Worm (Caenorhabditis elegans): ENCODE results near the gene mom-2.

Gene mom-2

ce11 chrV:8402392-8402791 lies 46.6 kb downstream of the mom-2 start, which contains the start of gene F52E1.9:
Gene F52E1.9, minus strand, starts transcription at chrV:8402669.
- TF ChIP-seq pha-4 (tag; optimal IDR thresholded peaks at IDR 0.05): no peak
- TF ChIP-seq unc-39 (tag; optimal IDR thresholded peaks at IDR 0.05): no peak
- no peak for TF ChIP-seq mep-1 (tag; optimal IDR thresholded peaks at IDR 0.05)
- no peak for TF ChIP-seq nhr-76 (tag; optimal IDR thresholded peaks at IDR 0.05)
- TF ChIP-seq unc-62 (GFP tag; optimal IDR thresholded peaks at IDR 0.05): no peak
- TF ChIP-seq ces-1 (GFP tag; optimal IDR thresholded peaks at IDR 0.05): no peak
- no peak for TF ChIP-seq lin-13 (tag; optimal IDR thresholded peaks at IDR 0.05)
- no peak for TF ChIP-seq ham-2 (GFP tag; optimal IDR thresholded peaks at IDR 0.05)
- TF ChIP-seq elt-3 (tag; optimal IDR thresholded peaks at IDR 0.05): no peak
- no peak for TF ChIP-seq M03D4.4 (tag; optimal IDR thresholded peaks at IDR 0.05)
- TF ChIP-seq tbx-8 (GFP tag; optimal IDR thresholded peaks at IDR 0.05): no peak
- TF ChIP-seq sptf-1 (tag; optimal IDR thresholded peaks at IDR 0.05): no peak
- TF ChIP-seq hlh-1 (tag; optimal IDR thresholded peaks at IDR 0.05): no peak
- no peak for TF ChIP-seq cnd-1 (tag; optimal IDR thresholded peaks at IDR 0.05)
- no peak for TF ChIP-seq flh-1 (GFP tag; optimal IDR thresholded peaks at IDR 0.05)
- no peak for TF ChIP-seq snpc-4 (tag; optimal IDR thresholded peaks at IDR 0.05)

- no peak for TF ChIP-seq flh-1 (GFP tag; optimal IDR thresholded peaks at IDR 0.05)
- TF ChIP-seq mab-5 (tag; optimal IDR thresholded peaks at IDR 0.05): no peak
- TF ChIP-seq ztf-11 (tag; optimal IDR thresholded peaks at IDR 0.05): no peak
- TF ChIP-seq M03D4.4 (tag; optimal IDR thresholded peaks at IDR 0.05): no peak
- TF ChIP-seq unc-39 (tag; optimal IDR thresholded peaks at IDR 0.05): no peak
- TF ChIP-seq tbx-8 (GFP tag; optimal IDR thresholded peaks at IDR 0.05): no peak
Measured at ce11 chrV:8403152-8403551, 47.4 kb downstream of the mom-2 start.

ce11 chrV:8403916-8404315 lies 48.1 kb downstream of the mom-2 start:
- no peak for TF ChIP-seq mep-1 (tag; optimal IDR thresholded peaks at IDR 0.05)
- TF ChIP-seq unc-62 (GFP tag; optimal IDR thresholded peaks at IDR 0.05): no peak
- TF ChIP-seq flh-1 (GFP tag; optimal IDR thresholded peaks at IDR 0.05): no peak
- no peak for TF ChIP-seq M03D4.4 (tag; optimal IDR thresholded peaks at IDR 0.05)
- no peak for TF ChIP-seq lsy-2 (tag; optimal IDR thresholded peaks at IDR 0.05)
- no peak for TF ChIP-seq ceh-83 (GFP tag; optimal IDR thresholded peaks at IDR 0.05)
- no peak for TF ChIP-seq elt-3 (tag; optimal IDR thresholded peaks at IDR 0.05)
- no peak for TF ChIP-seq unc-39 (tag; optimal IDR thresholded peaks at IDR 0.05)
- no peak for TF ChIP-seq hlh-1 (tag; optimal IDR thresholded peaks at IDR 0.05)
- no peak for TF ChIP-seq zip-8 (tag; optimal IDR thresholded peaks at IDR 0.05)
- no peak for TF ChIP-seq nhr-2 (tag; optimal IDR thresholded peaks at IDR 0.05)
- TF ChIP-seq tbx-8 (GFP tag; optimal IDR thresholded peaks at IDR 0.05): no peak
- TF ChIP-seq snpc-4 (tag; optimal IDR thresholded peaks at IDR 0.05): no peak
- TF ChIP-seq lin-32 (GFP tag; optimal IDR thresholded peaks at IDR 0.05): no peak
- no peak for TF ChIP-seq mls-2 (tag; optimal IDR thresholded peaks at IDR 0.05)
- no peak for TF ChIP-seq ztf-11 (tag; optimal IDR thresholded peaks at IDR 0.05)
- TF ChIP-seq bed-3 (GFP tag; optimal IDR thresholded peaks at IDR 0.05): no peak
- no peak for TF ChIP-seq ceh-43 (GFP tag; optimal IDR thresholded peaks at IDR 0.05)

- no peak for TF ChIP-seq bed-3 (GFP tag; optimal IDR thresholded peaks at IDR 0.05)
- no peak for TF ChIP-seq ceh-83 (GFP tag; optimal IDR thresholded peaks at IDR 0.05)
- TF ChIP-seq nhr-237 (tag; optimal IDR thresholded peaks at IDR 0.05): no peak
Measured at ce11 chrV:8404339-8404738, 48.6 kb downstream of the mom-2 start.

ce11 chrV:8406155-8406554 lies 50.4 kb downstream of the mom-2 start:
- TF ChIP-seq mls-2 (tag; optimal IDR thresholded peaks at IDR 0.05) (no peak), nhr-76 (tag; optimal IDR thresholded peaks at IDR 0.05) (no peak), pha-4 (tag; optimal IDR thresholded peaks at IDR 0.05) (no peak), sem-2 (GFP tag; optimal IDR thresholded peaks at IDR 0.05) (no peak), cnd-1 (tag; optimal IDR thresholded peaks at IDR 0.05) (no peak), ceh-39 (tag; optimal IDR thresholded peaks at IDR 0.05) (no peak), flh-1 (GFP tag; optimal IDR thresholded peaks at IDR 0.05) (no peak), ztf-11 (tag; optimal IDR thresholded peaks at IDR 0.05) (no peak), M03D4.4 (tag; optimal IDR thresholded peaks at IDR 0.05) (no peak), hlh-1 (tag; optimal IDR thresholded peaks at IDR 0.05) (no peak)

ce11 chrV:8406911-8407310 lies 51.1 kb downstream of the mom-2 start:
- TF ChIP-seq unc-62 (GFP tag; optimal IDR thresholded peaks at IDR 0.05): no peak
- TF ChIP-seq ceh-39 (tag; optimal IDR thresholded peaks at IDR 0.05): no peak
- no peak for TF ChIP-seq nhr-28 (tag; optimal IDR thresholded peaks at IDR 0.05)
- no peak for TF ChIP-seq elt-3 (tag; optimal IDR thresholded peaks at IDR 0.05)
